Worm (Caenorhabditis elegans) whole organism, L3 larva: ENCODE measurements around the gene cnnm-1.

Experiments used
- R02D3.7 ChIP-seq: fragments of 150-350 bp; optimal IDR thresholded peaks from 2 replicates; lab custom pipeline; 2014; ENCODE audit warnings: missing biosample characterization, missing genetic modification characterization
- ZK546.5 ChIP-seq: sonication (generic microtip); optimal IDR thresholded peaks from 2 replicates; lab custom pipeline; 2017; ENCODE audit warnings: missing biosample characterization, missing genetic modification characterization
- aly-2 ChIP-seq: fragments of 150-350 bp; optimal IDR thresholded peaks from 2 replicates; lab custom pipeline; 2014; ENCODE audit warnings: missing biosample characterization, missing genetic modification characterization
- egl-27 ChIP-seq: sonication (generic microtip); optimal IDR thresholded peaks from 4 replicates; lab custom pipeline; 2017; ENCODE audit warnings: missing biosample characterization, missing genetic modification reagents, missing genetic modification characterization
- elt-2 ChIP-seq: sonication (generic microtip); optimal IDR thresholded peaks from 2 replicates; lab custom pipeline; 2016; ENCODE audit warnings: missing genetic modification reagents, mild to moderate bottlenecking, missing genetic modification characterization, missing compliant biosample characterization
- fkh-10 ChIP-seq: sonication (generic microtip); optimal IDR thresholded peaks from 2 replicates; lab custom pipeline; 2017; ENCODE audit warnings: missing biosample characterization, missing genetic modification reagents, missing genetic modification characterization
- lin-39 ChIP-seq: fragments of 150-350 bp; optimal IDR thresholded peaks from 2 replicates; lab custom pipeline; 2018; ENCODE audit warnings: missing biosample characterization, missing genetic modification reagents, missing genetic modification characterization
- nhr-237 ChIP-seq: fragments of 150-350 bp; optimal IDR thresholded peaks from 2 replicates; lab custom pipeline; 2014; ENCODE audit warnings: missing biosample characterization, missing genetic modification characterization
- nhr-76 ChIP-seq: fragments of 150-350 bp; sonication (generic microtip); optimal IDR thresholded peaks from 5 replicates; lab custom pipeline; 2014; ENCODE audit warnings: missing biosample characterization, missing genetic modification characterization
- nhr-77 ChIP-seq: fragments of 150-350 bp; optimal IDR thresholded peaks from 2 replicates; lab custom pipeline; 2014; ENCODE audit warnings: missing biosample characterization, missing genetic modification characterization
- pqm-1 ChIP-seq: fragments of 150-350 bp; optimal IDR thresholded peaks from 2 replicates; lab custom pipeline; 2017; ENCODE audit warnings: missing biosample characterization, missing genetic modification characterization, inconsistent platforms
- zag-1 ChIP-seq: fragments of 150-350 bp; optimal IDR thresholded peaks from 2 replicates; lab custom pipeline; 2014; ENCODE audit warnings: missing biosample characterization, missing genetic modification characterization

DNA sequence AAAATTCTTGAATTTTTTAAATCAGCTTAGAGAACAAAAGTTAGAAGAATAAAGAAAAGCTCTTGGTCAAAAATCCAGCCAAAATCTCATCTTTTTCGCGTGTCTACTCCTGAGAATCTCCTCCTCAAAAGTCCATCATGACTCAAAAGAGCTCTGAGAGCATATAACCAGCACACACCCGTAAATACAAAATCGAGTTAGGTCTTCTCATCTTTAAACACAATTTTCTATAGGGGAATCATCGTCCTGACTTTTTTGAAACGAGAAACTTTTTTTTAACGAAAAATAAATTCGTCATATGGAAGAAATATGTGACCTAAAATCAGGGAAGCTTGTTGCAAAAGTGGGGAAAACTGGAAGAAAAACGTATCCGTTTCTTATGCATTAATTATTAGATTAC lies 26.8 kb upstream of the cnnm-1 start:
- no peak for TF ChIP-seq pqm-1 (tag; lab: Kevin White, UChicago)
- TF ChIP-seq nhr-77 (tag; lab: Kevin White, UChicago) = no peak
- TF ChIP-seq egl-27 (tag; lab: Kevin White, UChicago) = no peak
- TF ChIP-seq zag-1 = no peak
- no peak for TF ChIP-seq nhr-76 (tag; lab: Kevin White, UChicago)
- no peak for TF ChIP-seq ZK546.5 (tag; lab: Kevin White, UChicago)
- no peak for TF ChIP-seq elt-2 (tag; lab: Kevin White, UChicago)
- peak; percentile 87 for TF ChIP-seq fkh-10 (GFP tag; lab: Kevin White, UChicago)
- TF ChIP-seq lin-39 (tag; lab: Kevin White, UChicago) = no peak
- no peak for TF ChIP-seq R02D3.7 (tag; lab: Kevin White, UChicago)
- TF ChIP-seq nhr-237 (tag; lab: Kevin White, UChicago) = no peak
- no peak for TF ChIP-seq aly-2 (tag; lab: Kevin White, UChicago)
